Fruit fly (Drosophila melanogaster): ENCODE results near the gene Boh2.
A peak's percentile ranks its signal among the peaks of the same experiment; 100 is the strongest.

Boh2 gene

dm6 chr2L:11192691-11193090 lies 13.9 kb downstream of the Boh2 start (continued):
- peak; percentile 56; the same call in 1 of the 2 replicates for TF ChIP-seq lmd (GFP tag; IDR thresholded peaks at IDR 0.05)
- TF ChIP-seq CG6689 (GFP tag; IDR thresholded peaks at IDR 0.05): peak; percentile 75
- TF ChIP-seq Xrp1 (GFP tag; IDR thresholded peaks at IDR 0.05): peak; percentile 87
- TF ChIP-seq unc-4 (GFP tag; IDR thresholded peaks at IDR 0.05; ENCODE audit: partially characterized antibody): no peak
- peak; percentile 23 for TF ChIP-seq kay (GFP tag; optimal IDR thresholded peaks at IDR 0.05)
- no peak for TF ChIP-seq Bgb (GFP tag; IDR thresholded peaks at IDR 0.05; ENCODE audit: partially characterized antibody)
- TF ChIP-seq pan (optimal IDR thresholded peaks at IDR 0.05): no peak
- peak in 1 of 2 experiments; percentile 60 for TF ChIP-seq pan (GFP tag; optimal IDR thresholded peaks at IDR 0.05 in 1 of 2, IDR thresholded peaks at IDR 0.05 in 1 of 2)
- peak; percentile 79 for TF ChIP-seq CG15601 (tag; optimal IDR thresholded peaks at IDR 0.05)
- TF ChIP-seq CG2129 (GFP tag; IDR thresholded peaks at IDR 0.05; ENCODE audit: partially characterized antibody): no peak
- TF ChIP-seq ERR (GFP tag; optimal IDR thresholded peaks at IDR 0.05): no peak
- TF ChIP-seq bcd (GFP tag; optimal IDR thresholded peaks at IDR 0.05): peak; percentile 4
- no peak for TF ChIP-seq Dll (GFP tag; IDR thresholded peaks at IDR 0.05; ENCODE audit: partially characterized antibody)
- TF ChIP-seq gsb (GFP tag; IDR thresholded peaks at IDR 0.05): no peak
- TF ChIP-seq CG8944 (GFP tag; optimal IDR thresholded peaks at IDR 0.05): peak; percentile 61
- TF ChIP-seq CG32532 (GFP tag; IDR thresholded peaks at IDR 0.05): peak; percentile 30; the same call in 1 of the 2 replicates
- TF ChIP-seq CG18619 (GFP tag; optimal IDR thresholded peaks at IDR 0.05): peak; percentile 18
- TF ChIP-seq tna (GFP tag; IDR thresholded peaks at IDR 0.05; ENCODE audit: partially characterized antibody): no peak
- TF ChIP-seq trh (GFP tag; optimal IDR thresholded peaks at IDR 0.05): no peak
- peak; percentile 19 for TF ChIP-seq CG15696 (tag; optimal IDR thresholded peaks at IDR 0.05)
- peak; percentile 86 for TF ChIP-seq oc (tag; optimal IDR thresholded peaks at IDR 0.05)
- TF ChIP-seq Sry-δ (GFP tag; optimal IDR thresholded peaks at IDR 0.05): peak; percentile 5
- no peak for TF ChIP-seq hbn (GFP tag; IDR thresholded peaks at IDR 0.05; ENCODE audit: partially characterized antibody)
- peak; percentile 5 for TF ChIP-seq CG2116 (GFP tag; optimal IDR thresholded peaks at IDR 0.05)
- TF ChIP-seq Lpt (GFP tag; optimal IDR thresholded peaks at IDR 0.05): no peak
- 0 out of 2 replicates have a peak, but pooled peaks have one; percentile 42 for TF ChIP-seq HLH3B (GFP tag; IDR thresholded peaks at IDR 0.05)
- TF ChIP-seq mld (GFP tag; IDR thresholded peaks at IDR 0.05; ENCODE audit: partially characterized antibody): no peak
- TF ChIP-seq Hr39 (optimal IDR thresholded peaks at IDR 0.05): no peak
- TF ChIP-seq CG8388 (GFP tag; optimal IDR thresholded peaks at IDR 0.05): peak; percentile 78
- TF ChIP-seq CG1024 (GFP tag; IDR thresholded peaks at IDR 0.05): no peak
- peak; percentile 17 for TF ChIP-seq CG18599 (GFP tag; optimal IDR thresholded peaks at IDR 0.05)
- peak; percentile 28; the same call in 1 of the 2 replicates for TF ChIP-seq dati (GFP tag; IDR thresholded peaks at IDR 0.05)
- peak; percentile 66 for TF ChIP-seq grau (tag; optimal IDR thresholded peaks at IDR 0.05)
- peak; percentile 38 for TF ChIP-seq CG10366 (GFP tag; IDR thresholded peaks at IDR 0.05)
- no peak for TF ChIP-seq Side (GFP tag; optimal IDR thresholded peaks at IDR 0.05)
- TF ChIP-seq CG15269 (tag; optimal IDR thresholded peaks at IDR 0.05): peak; percentile 37
- TF ChIP-seq yki (optimal IDR thresholded peaks at IDR 0.05): no peak
- TF ChIP-seq CG31441 (GFP tag; IDR thresholded peaks at IDR 0.05): peak; percentile 64
- TF ChIP-seq lilli (GFP tag; optimal IDR thresholded peaks at IDR 0.05): peak; percentile 7
- TF ChIP-seq Hsf (GFP tag; optimal IDR thresholded peaks at IDR 0.05): peak; percentile 64
- peak; percentile 20 for TF ChIP-seq CG3065 (GFP tag; optimal IDR thresholded peaks at IDR 0.05)
- peak; percentile 3 for TF ChIP-seq CG10654 (GFP tag; optimal IDR thresholded peaks at IDR 0.05)
- 0 out of 3 replicates have a peak, but pooled peaks have one; percentile 45 for TF ChIP-seq ase (GFP tag; IDR thresholded peaks at IDR 0.05)
- no peak for TF ChIP-seq cg (GFP tag; optimal IDR thresholded peaks at IDR 0.05)
- no peak for TF ChIP-seq Hmx (GFP tag; optimal IDR thresholded peaks at IDR 0.05)
- TF ChIP-seq CG32772 (GFP tag; IDR thresholded peaks at IDR 0.05): peak; percentile 30; the same call in 1 of the 2 replicates
- no peak for TF ChIP-seq CG32767 (GFP tag; IDR thresholded peaks at IDR 0.05)
- TF ChIP-seq sisA (GFP tag; IDR thresholded peaks at IDR 0.05): peak; percentile 70
- TF ChIP-seq PHDP (tag; optimal IDR thresholded peaks at IDR 0.05): peak; percentile 71
- TF ChIP-seq ab (GFP tag; optimal IDR thresholded peaks at IDR 0.05): peak; percentile 66
- peak; percentile 30 for TF ChIP-seq CG9817 (tag; optimal IDR thresholded peaks at IDR 0.05)
- no peak for TF ChIP-seq CG16779 (GFP tag; IDR thresholded peaks at IDR 0.05)

Data from whole organism, embryonic.